Worm (Caenorhabditis elegans) whole organism, late embryonic: Measurements from ENCODE around the gene unc-62.

Source experiments
- C08G9.2 ChIP-seq: sonication (generic microtip); optimal IDR thresholded peaks from 2 replicates; lab custom pipeline; 2016; ENCODE audit warnings: mild to moderate bottlenecking, missing genetic modification characterization, moderate library complexity, missing compliant biosample characterization
- K02D7.2 ChIP-seq: sonication (generic microtip); optimal IDR thresholded peaks from 2 replicates; lab custom pipeline; 2017; ENCODE audit warnings: mild to moderate bottlenecking, missing genetic modification characterization, missing compliant biosample characterization
- T23F11.4 ChIP-seq: fragments of 200-800 bp; sonication (Bioruptor generic); optimal IDR thresholded peaks from 2 replicates; lab custom pipeline; 2018; ENCODE audit warnings: mild to moderate bottlenecking, missing genetic modification characterization, missing compliant biosample characterization
- Y22D7AL.16 ChIP-seq: sonication (generic microtip); optimal IDR thresholded peaks from 2 replicates; lab custom pipeline; 2016; ENCODE audit warnings: missing genetic modification characterization, missing compliant biosample characterization
- ahr-1 ChIP-seq: sonication (generic microtip); optimal IDR thresholded peaks from 2 replicates; lab custom pipeline; 2016; ENCODE audit warnings: missing genetic modification characterization, missing compliant biosample characterization
- ceh-18 ChIP-seq: sonication (generic microtip); optimal IDR thresholded peaks from 2 replicates; lab custom pipeline; 2016; ENCODE audit warnings: missing genetic modification characterization, missing compliant biosample characterization
- ceh-19 ChIP-seq: fragments of 200-800 bp; sonication (Bioruptor generic); optimal IDR thresholded peaks from 2 replicates; lab custom pipeline; 2018; ENCODE audit warnings: mild to moderate bottlenecking, missing genetic modification characterization, missing compliant biosample characterization
- ceh-34 ChIP-seq: sonication (generic microtip); optimal IDR thresholded peaks from 2 replicates; lab custom pipeline; 2016; ENCODE audit warnings: mild to moderate bottlenecking, missing genetic modification characterization, missing compliant biosample characterization
- ceh-45 ChIP-seq: fragments of 200-800 bp; sonication (Bioruptor generic); IDR thresholded peaks from 2 replicates; pipeline ENCODE4 v1.3.6; 2022; ENCODE audit warnings: missing genetic modification reagents, missing genetic modification characterization, missing compliant biosample characterization
- ceh-9 ChIP-seq: sonication (generic microtip); optimal IDR thresholded peaks from 2 replicates; lab custom pipeline; 2016; ENCODE audit warnings: mild to moderate bottlenecking, missing genetic modification characterization, inconsistent platforms, missing compliant biosample characterization
- che-1 ChIP-seq: sonication (generic microtip); optimal IDR thresholded peaks from 2 replicates; lab custom pipeline; 2016; ENCODE audit warnings: mild to moderate bottlenecking, missing genetic modification characterization, missing compliant biosample characterization
- dmd-4 ChIP-seq: sonication (generic microtip); optimal IDR thresholded peaks from 2 replicates; lab custom pipeline; 2016; ENCODE audit warnings: borderline replicate concordance, missing genetic modification characterization, missing compliant biosample characterization
- dve-1 ChIP-seq: sonication (generic microtip); optimal IDR thresholded peaks from 2 replicates; lab custom pipeline; 2017; ENCODE audit warnings: antibody characterized with exemption, mild to moderate bottlenecking, missing genetic modification characterization, missing compliant biosample characterization
- elt-2 ChIP-seq: sonication (generic microtip); optimal IDR thresholded peaks from 2 replicates; lab custom pipeline; 2016; ENCODE audit warnings: missing genetic modification reagents, missing genetic modification characterization, missing compliant biosample characterization
- fkh-10 ChIP-seq: fragments of 150-350 bp; optimal IDR thresholded peaks from 2 replicates; lab custom pipeline; 2014; ENCODE audit warnings: missing biosample characterization, missing genetic modification reagents, missing genetic modification characterization
- gmeb-2 ChIP-seq: sonication (generic microtip); optimal IDR thresholded peaks from 2 replicates; lab custom pipeline; 2016; ENCODE audit warnings: missing genetic modification characterization, inconsistent platforms, missing compliant biosample characterization
- hlh-15 ChIP-seq: sonication (generic microtip); optimal IDR thresholded peaks from 2 replicates; lab custom pipeline; 2016; ENCODE audit warnings: missing genetic modification characterization, missing compliant biosample characterization
- hlh-30 ChIP-seq: sonication (generic microtip); optimal IDR thresholded peaks from 2 replicates; lab custom pipeline; 2017; ENCODE audit warnings: antibody characterized with exemption, missing genetic modification characterization, missing compliant biosample characterization; ENCODE audit not compliant: insufficient read depth
- hlh-6 ChIP-seq: sonication (generic microtip); optimal IDR thresholded peaks from 2 replicates; lab custom pipeline; 2016; ENCODE audit warnings: missing genotype, missing genetic modification characterization, missing compliant biosample characterization
- lim-6 ChIP-seq: sonication (generic microtip); optimal IDR thresholded peaks from 2 replicates; lab custom pipeline; 2016; ENCODE audit warnings: missing genetic modification characterization, missing compliant biosample characterization
- lin-11 ChIP-seq: fragments of 200-800 bp; sonication (Bioruptor generic); optimal IDR thresholded peaks from 2 replicates; lab custom pipeline; 2018; ENCODE audit warnings: mild to moderate bottlenecking, missing genetic modification characterization, missing compliant biosample characterization
- mec-3 ChIP-seq: sonication (generic microtip); optimal IDR thresholded peaks from 2 replicates; lab custom pipeline; 2016; ENCODE audit warnings: borderline replicate concordance, missing genetic modification characterization, missing compliant biosample characterization
- nfya-1 ChIP-seq: sonication (generic microtip); optimal IDR thresholded peaks from 2 replicates; lab custom pipeline; 2017; ENCODE audit warnings: missing genetic modification characterization, mild to moderate bottlenecking, missing compliant biosample characterization, antibody characterized with exemption, moderate library complexity
- nhr-11 ChIP-seq: fragments of 150-350 bp; optimal IDR thresholded peaks from 2 replicates; lab custom pipeline; 2014; ENCODE audit warnings: missing biosample characterization, missing genetic modification characterization
- nhr-232 ChIP-seq: sonication (generic microtip); optimal IDR thresholded peaks from 2 replicates; lab custom pipeline; 2016; ENCODE audit warnings: missing genetic modification characterization, missing compliant biosample characterization
- npax-4 ChIP-seq: sonication (generic microtip); optimal IDR thresholded peaks from 2 replicates; lab custom pipeline; 2016; ENCODE audit warnings: missing genetic modification characterization, missing compliant biosample characterization
- odd-2 ChIP-seq: sonication (generic microtip); optimal IDR thresholded peaks from 2 replicates; lab custom pipeline; 2017; ENCODE audit warnings: antibody characterized with exemption, mild to moderate bottlenecking, missing genetic modification characterization, missing compliant biosample characterization
- pax-1 ChIP-seq: fragments of 150-350 bp; optimal IDR thresholded peaks from 2 replicates; lab custom pipeline; 2014; ENCODE audit warnings: missing biosample characterization, missing genetic modification characterization
- pqm-1 ChIP-seq: sonication (generic microtip); optimal IDR thresholded peaks from 2 replicates; lab custom pipeline; 2016; ENCODE audit warnings: missing genetic modification characterization, missing compliant biosample characterization
- ref-2 ChIP-seq: sonication (generic microtip); optimal IDR thresholded peaks from 2 replicates; lab custom pipeline; 2016; ENCODE audit warnings: missing genetic modification characterization, missing compliant biosample characterization
- rnt-1 ChIP-seq: sonication (generic microtip); optimal IDR thresholded peaks from 2 replicates; lab custom pipeline; 2016; ENCODE audit warnings: missing genetic modification characterization, missing compliant biosample characterization
- sdc-2 ChIP-seq: sonication (generic microtip); optimal IDR thresholded peaks from 2 replicates; lab custom pipeline; 2016; ENCODE audit warnings: missing genotype, missing genetic modification characterization, missing compliant biosample characterization
- syd-9 ChIP-seq: sonication (generic microtip); optimal IDR thresholded peaks from 2 replicates; lab custom pipeline; 2016; ENCODE audit warnings: mild to moderate bottlenecking, missing genetic modification characterization, moderate library complexity, missing compliant biosample characterization
- tbx-2 ChIP-seq: sonication (generic microtip); optimal IDR thresholded peaks from 2 replicates; lab custom pipeline; 2016; ENCODE audit warnings: missing genetic modification characterization, missing compliant biosample characterization
- unc-3 ChIP-seq, 2 experiments: fragments of 200-800 bp in 1 of 2; sonication (Bioruptor generic) in 1 of 2; sonication (generic microtip) in 1 of 2; conservative IDR thresholded peaks in 1 of 2; optimal IDR thresholded peaks in 1 of 2; 2 replicates each; pipeline versions ENCODE4 v1.3.6 to Lab custom; 2016 to 2022; ENCODE audit warnings: missing compliant biosample characterization in 2 of 2, missing genetic modification characterization in 2 of 2, missing genetic modification reagents in 1 of 2
- unc-42 ChIP-seq: sonication (generic microtip); optimal IDR thresholded peaks from 2 replicates; lab custom pipeline; 2016; ENCODE audit warnings: missing genotype, missing genetic modification characterization, missing compliant biosample characterization
- unc-55 ChIP-seq: sonication (generic microtip); optimal IDR thresholded peaks from 2 replicates; lab custom pipeline; 2017; ENCODE audit warnings: missing biosample characterization, missing genetic modification reagents, missing genetic modification characterization
- zip-5 ChIP-seq: sonication (generic microtip); optimal IDR thresholded peaks from 2 replicates; lab custom pipeline; 2016; ENCODE audit warnings: missing genetic modification characterization, missing compliant biosample characterization
- ztf-16 ChIP-seq: sonication (generic microtip); optimal IDR thresholded peaks from 2 replicates; lab custom pipeline; 2017; ENCODE audit warnings: missing genetic modification characterization, missing compliant biosample characterization

Gene unc-62

ce11 chrV:4523312-4523711 lies 26.1 kb downstream of the unc-62 start:
- TF ChIP-seq nfya-1 (no peak), ztf-16 (tag; lab: Kevin White, UChicago) (no peak), ceh-9 (tag; lab: Kevin White, UChicago) (no peak), syd-9 (tag; lab: Kevin White, UChicago) (no peak), K02D7.2 (tag; lab: Kevin White, UChicago) (no peak), gmeb-2 (no peak), lin-11 (tag; lab: Kevin White, UChicago) (no peak), pqm-1 (no peak), nhr-11 (tag; lab: Kevin White, UChicago) (no peak), unc-3 (GFP tag; conservative IDR thresholded peaks at IDR 0.05; lab: Robert Waterston, UW) (no peak), unc-3 (tag; optimal IDR thresholded peaks at IDR 0.05; lab: Kevin White, UChicago) (no peak), C08G9.2 (tag; lab: Kevin White, UChicago) (no peak), unc-42 (tag; lab: Kevin White, UChicago) (no peak), che-1 (tag; lab: Kevin White, UChicago) (no peak), ceh-45 (GFP tag; lab: Robert Waterston, UW) (no peak), pax-1 (tag; lab: Kevin White, UChicago) (no peak), odd-2 (tag; lab: Kevin White, UChicago) (no peak), nhr-232 (tag; lab: Kevin White, UChicago) (no peak), lim-6 (no peak), dmd-4 (tag; lab: Kevin White, UChicago) (no peak)

ce11 chrV:4523844-4524243 lies 26.6 kb downstream of the unc-62 start:
- TF ChIP-seq zip-5 (tag; lab: Kevin White, UChicago): no peak
- TF ChIP-seq hlh-30 (tag; lab: Kevin White, UChicago): peak; percentile 48
- TF ChIP-seq rnt-1 (tag; lab: Kevin White, UChicago): peak; percentile 10
- TF ChIP-seq ceh-18 (tag; lab: Kevin White, UChicago): peak; percentile 50
- TF ChIP-seq unc-55: peak; percentile 74

ce11 chrV:4524327-4524726 lies 27.1 kb downstream of the unc-62 start:
- TF ChIP-seq unc-42 (tag; lab: Kevin White, UChicago) (no peak), ceh-19 (GFP tag; lab: Kevin White, UChicago) (no peak)

- no peak for TF ChIP-seq nhr-232 (tag; lab: Kevin White, UChicago)
- no peak for TF ChIP-seq T23F11.4
- TF ChIP-seq ref-2 (tag; lab: Kevin White, UChicago): no peak
- TF ChIP-seq dve-1 (tag; lab: Kevin White, UChicago): no peak
- TF ChIP-seq elt-2 (tag; lab: Kevin White, UChicago): no peak
- no peak for TF ChIP-seq ceh-34 (tag; lab: Kevin White, UChicago)
- no peak for TF ChIP-seq ahr-1
- no peak for TF ChIP-seq ceh-45 (GFP tag; lab: Robert Waterston, UW)
- no peak for TF ChIP-seq hlh-6 (tag; lab: Kevin White, UChicago)
- TF ChIP-seq Y22D7AL.16: no peak
- no peak for TF ChIP-seq fkh-10 (GFP tag; lab: Kevin White, UChicago)
- no peak for TF ChIP-seq npax-4 (tag; lab: Kevin White, UChicago)
- no peak for TF ChIP-seq nhr-11 (tag; lab: Kevin White, UChicago)
- no peak for TF ChIP-seq tbx-2 (tag; lab: Kevin White, UChicago)
- no peak for TF ChIP-seq sdc-2 (tag; lab: Kevin White, UChicago)
- TF ChIP-seq ceh-19 (GFP tag; lab: Kevin White, UChicago): no peak
- no peak for TF ChIP-seq mec-3 (tag; lab: Kevin White, UChicago)
- no peak for TF ChIP-seq hlh-15 (tag; lab: Kevin White, UChicago)
Measured at ce11 chrV:4525106-4525505, 27.8 kb downstream of the unc-62 start.
